Fruit fly (Drosophila melanogaster): ENCODE data around the gene bbx.

Gene bbx

dm6 chrX:21375595-21376047 is 12.8 kb downstream of the bbx start (continued):
- TF ChIP-seq Blimp-1 (GFP tag; optimal IDR thresholded peaks at IDR 0.05) = peak; percentile 36
- no peak for TF ChIP-seq CG18476 (GFP tag; optimal IDR thresholded peaks at IDR 0.05)
- no peak for TF ChIP-seq ro (GFP tag; IDR thresholded peaks at IDR 0.05)
- TF ChIP-seq lbe (GFP tag; optimal IDR thresholded peaks at IDR 0.05) = peak; percentile 2
- TF ChIP-seq dysf (GFP tag; IDR thresholded peaks at IDR 0.05) = peak; percentile 40; the same call in 1 of the 3 replicates
- TF ChIP-seq Opbp (GFP tag; IDR thresholded peaks at IDR 0.05; ENCODE audit: partially characterized antibody) = no peak
- peak; percentile 30 for TF ChIP-seq sug (tag; optimal IDR thresholded peaks at IDR 0.05)
- no peak for TF ChIP-seq schlank (tag; optimal IDR thresholded peaks at IDR 0.05)
- no peak for TF ChIP-seq MESR4 (GFP tag; optimal IDR thresholded peaks at IDR 0.05)
- TF ChIP-seq ranshi (GFP tag; IDR thresholded peaks at IDR 0.05) = 0 out of 2 replicates have a peak, but pooled peaks have one; percentile 12
- TF ChIP-seq HHEX (GFP tag; optimal IDR thresholded peaks at IDR 0.05) = peak; percentile 52
- TF ChIP-seq Lpt (GFP tag; optimal IDR thresholded peaks at IDR 0.05) = no peak
- TF ChIP-seq CG17359 (tag; optimal IDR thresholded peaks at IDR 0.05) = peak; percentile 41
- no peak for TF ChIP-seq CG10565 (GFP tag; optimal IDR thresholded peaks at IDR 0.05)
- 0 out of 2 replicates have a peak, but pooled peaks have one; percentile 25 for TF ChIP-seq CG9215 (GFP tag; IDR thresholded peaks at IDR 0.05)
- TF ChIP-seq caup (GFP tag; optimal IDR thresholded peaks at IDR 0.05; ENCODE audit: severe bottlenecking) = peak; percentile 48
- TF ChIP-seq CG12391 (tag; optimal IDR thresholded peaks at IDR 0.05) = peak; percentile 37
- peak; percentile 47; the same call in 1 of the 2 replicates for TF ChIP-seq lmd (GFP tag; IDR thresholded peaks at IDR 0.05)
- peak in 1 of 2 experiments; percentile 37 for TF ChIP-seq bsh (GFP tag; optimal IDR thresholded peaks at IDR 0.05)
- no peak for TF ChIP-seq Elba2 (GFP tag; optimal IDR thresholded peaks at IDR 0.05)
- TF ChIP-seq lola (GFP tag; optimal IDR thresholded peaks at IDR 0.05) = no peak
- TF ChIP-seq CG6654 (GFP tag; optimal IDR thresholded peaks at IDR 0.05) = no peak
- no peak for TF ChIP-seq fu2 (GFP tag; optimal IDR thresholded peaks at IDR 0.05)
- 0 out of 2 replicates have a peak, but pooled peaks have one; percentile 30 for TF ChIP-seq Ptx1 (GFP tag; IDR thresholded peaks at IDR 0.05)
- peak; percentile 11 for TF ChIP-seq CG6683 (GFP tag; optimal IDR thresholded peaks at IDR 0.05)

DNA sequence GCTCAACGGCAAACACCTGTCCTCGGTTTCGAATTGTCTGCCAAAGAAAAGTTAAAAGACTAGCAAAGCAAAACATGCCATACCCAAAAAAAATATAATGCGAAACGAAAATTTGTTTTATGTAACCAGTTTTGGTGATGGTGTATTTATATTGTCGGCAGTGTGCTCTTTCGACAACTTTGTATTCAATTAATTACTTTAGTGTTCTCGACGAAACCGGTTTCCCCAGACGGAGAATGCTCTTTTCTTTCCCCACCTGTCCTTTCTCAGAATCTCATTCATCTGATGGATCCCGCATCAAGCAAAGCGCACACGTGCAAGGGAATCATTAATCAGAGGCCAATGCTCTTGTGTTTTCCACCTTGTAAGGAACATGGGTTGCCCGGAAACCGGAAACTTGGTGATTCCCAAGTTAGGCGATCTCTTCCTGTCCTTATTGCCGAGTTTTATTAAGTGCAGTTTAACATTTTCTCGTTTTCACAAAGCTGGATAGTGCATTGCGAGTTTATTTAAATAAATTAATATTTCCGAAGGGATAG is 15.6 kb downstream of the bbx start:
- TF ChIP-seq Stat92E (GFP tag; optimal IDR thresholded peaks at IDR 0.05) (peak in 1 of 3 experiments; percentile 49), Mrtf (GFP tag; IDR thresholded peaks at IDR 0.05) (no peak), zf30C (GFP tag; optimal IDR thresholded peaks at IDR 0.05) (no peak), CG2120 (GFP tag; optimal IDR thresholded peaks at IDR 0.05) (no peak), sens (GFP tag) (peak; percentile 2)

dm6 chrX:21387695-21388094 is 24.9 kb downstream of the bbx start, which contains the start of gene Ddx56:
TSS of gene Ddx56 (minus strand) at chrX:21387946.
- TF ChIP-seq Hr78 (GFP tag; optimal IDR thresholded peaks at IDR 0.05) (no peak), PHDP (tag; optimal IDR thresholded peaks at IDR 0.05) (no peak), Doc3 (GFP tag; IDR thresholded peaks at IDR 0.05; ENCODE audit: partially characterized antibody) (peak; percentile 47; the same call in 2 of the 3 replicates), hbn (GFP tag; IDR thresholded peaks at IDR 0.05; ENCODE audit: partially characterized antibody) (peak; percentile 47), gsb-n (tag; optimal IDR thresholded peaks at IDR 0.05) (no peak), vnd (GFP tag; IDR thresholded peaks at IDR 0.05; ENCODE audit: partially characterized antibody) (0 out of 3 replicates have a peak, but pooled peaks have one; percentile 42), CG13287 (GFP tag; IDR thresholded peaks at IDR 0.05; ENCODE audit: partially characterized antibody) (peak; percentile 71), sna (GFP tag; IDR thresholded peaks at IDR 0.05; ENCODE audit: partially characterized antibody) (peak; percentile 51; the same call in 1 of the 2 replicates), BEAF-32 (GFP tag; optimal IDR thresholded peaks at IDR 0.05) (peak; percentile 55), MESR4 (GFP tag; optimal IDR thresholded peaks at IDR 0.05) (peak; percentile 85), mam (GFP tag; optimal IDR thresholded peaks at IDR 0.05) (no peak), CG30431 (GFP tag; optimal IDR thresholded peaks at IDR 0.05) (no peak), CG2129 (GFP tag; IDR thresholded peaks at IDR 0.05; ENCODE audit: partially characterized antibody) (peak; percentile 23), Dref (GFP tag; IDR thresholded peaks at IDR 0.05) (peak; percentile 69), CG6791 (GFP tag; IDR thresholded peaks at IDR 0.05; ENCODE audit: partially characterized antibody) (0 out of 3 replicates have a peak, but pooled peaks have one; percentile 15), zen2 (GFP tag; IDR thresholded peaks at IDR 0.05; ENCODE audit: partially characterized antibody) (peak; percentile 43; the same call in 1 of the 3 replicates), maf-S (GFP tag; optimal IDR thresholded peaks at IDR 0.05) (no peak)

Measured in whole organism, embryonic.